Fruit fly (Drosophila melanogaster): ENCODE measurements around the gene Dpm1.

Dpm1 gene

DNA sequence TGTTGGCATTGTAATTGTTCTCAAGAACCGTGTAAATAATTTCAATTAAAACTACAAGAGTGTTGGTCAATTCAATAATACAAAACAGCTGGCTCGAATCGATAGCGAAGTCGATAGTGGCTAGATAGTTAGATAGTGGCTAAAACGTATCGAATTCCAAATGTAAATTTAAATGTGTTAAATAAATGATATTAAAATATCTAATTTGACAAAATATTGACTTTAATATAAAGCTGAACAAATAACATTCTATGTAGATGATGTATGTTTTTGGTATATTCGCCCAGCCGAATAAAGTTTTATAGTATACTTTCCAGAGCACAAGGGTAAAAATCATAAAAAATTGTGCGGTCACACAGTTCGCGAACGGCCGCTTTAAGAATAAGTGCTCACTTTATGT lies at the start of gene Dpm1, which contains the start of gene CG10137:
Dpm1 (minus strand) TSS at position 53 of the 400 bp plus-strand sequence.
CG10137 (plus strand) TSS at position 371 of the 400 bp plus-strand sequence.
- TF ChIP-seq rgr (GFP tag; optimal IDR thresholded peaks at IDR 0.05) (peak; percentile 19), foxo (GFP tag; optimal IDR thresholded peaks at IDR 0.05) (no peak), h (GFP tag; optimal IDR thresholded peaks at IDR 0.05) (peak; percentile 25), dl (GFP tag; optimal IDR thresholded peaks at IDR 0.05; ENCODE audit: insufficient read depth in 1 of 2, partially characterized antibody in 2 of 2) (no peak), Myc (optimal IDR thresholded peaks at IDR 0.05) (peak; percentile 51), GATAd (GFP tag; optimal IDR thresholded peaks at IDR 0.05) (no peak), sage (GFP tag; optimal IDR thresholded peaks at IDR 0.05) (peak; percentile 30), OdsH (GFP tag; optimal IDR thresholded peaks at IDR 0.05) (no peak), dsf (GFP tag; optimal IDR thresholded peaks at IDR 0.05; ENCODE audit: borderline replicate concordance) (no peak), Vsx2 (GFP tag; optimal IDR thresholded peaks at IDR 0.05; ENCODE audit: partially characterized antibody) (no peak), Sp1 (GFP tag; optimal IDR thresholded peaks at IDR 0.05) (no peak)

DNA sequence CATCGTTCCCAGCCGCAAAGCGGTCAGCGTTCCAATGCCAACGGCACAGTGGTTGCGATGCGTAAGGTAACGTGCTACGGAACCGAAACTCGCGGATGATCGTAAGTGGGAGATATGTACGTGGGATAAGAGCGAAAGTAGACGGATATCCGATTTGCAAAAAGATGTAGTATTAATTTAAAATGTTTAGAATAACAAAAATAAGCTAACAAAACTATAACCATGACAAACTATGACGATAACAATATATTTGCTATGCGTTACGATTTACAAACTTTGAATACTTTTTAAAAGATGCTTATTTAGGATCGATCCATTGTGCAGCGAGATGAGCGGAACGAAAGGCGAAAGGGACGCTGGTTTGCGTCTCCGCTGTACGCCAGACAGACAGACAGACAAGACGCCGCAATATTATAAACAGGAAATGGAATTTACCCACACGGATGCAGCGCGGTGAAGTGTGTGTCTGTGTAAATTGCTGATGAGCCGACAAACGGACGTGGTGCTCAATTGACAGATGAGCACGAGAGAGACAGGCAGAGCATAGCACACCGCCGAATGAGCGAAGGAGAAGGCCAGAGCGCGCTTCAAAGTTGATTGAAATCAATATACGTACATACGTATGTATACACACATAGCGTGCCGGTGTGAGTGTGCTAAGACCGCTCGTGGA lies 49.6 kb upstream of the Dpm1 start:
- no peak for TF ChIP-seq pan (optimal IDR thresholded peaks at IDR 0.05)
- peak; percentile 94 for TF ChIP-seq woc (GFP tag; optimal IDR thresholded peaks at IDR 0.05)
- TF ChIP-seq h (GFP tag; optimal IDR thresholded peaks at IDR 0.05): peak; percentile 93
- peak; percentile 23 to 95 for TF ChIP-seq foxo (GFP tag; optimal IDR thresholded peaks at IDR 0.05)
- TF ChIP-seq Jra (GFP tag; optimal IDR thresholded peaks at IDR 0.05): peak; percentile 67
- no peak for TF ChIP-seq GATAd (GFP tag; optimal IDR thresholded peaks at IDR 0.05)
- no peak for TF ChIP-seq Hr78 (GFP tag; optimal IDR thresholded peaks at IDR 0.05)
- TF ChIP-seq jim (GFP tag; optimal IDR thresholded peaks at IDR 0.05): no peak
- TF ChIP-seq Myc (optimal IDR thresholded peaks at IDR 0.05): no peak
- TF ChIP-seq psq (GFP tag; optimal IDR thresholded peaks at IDR 0.05): peak; percentile 87
- TF ChIP-seq Sp1 (GFP tag; optimal IDR thresholded peaks at IDR 0.05): peak; percentile 95
- no peak for TF ChIP-seq Vsx2 (GFP tag; optimal IDR thresholded peaks at IDR 0.05; ENCODE audit: partially characterized antibody)
- no peak for TF ChIP-seq brk (GFP tag; optimal IDR thresholded peaks at IDR 0.05)
- TF ChIP-seq tai (GFP tag; optimal IDR thresholded peaks at IDR 0.05): no peak
- TF ChIP-seq ey (GFP tag; optimal IDR thresholded peaks at IDR 0.05): peak; percentile 94
- peak; percentile 95 for TF ChIP-seq fru (GFP tag; optimal IDR thresholded peaks at IDR 0.05)
- TF ChIP-seq Hnf4 (GFP tag; optimal IDR thresholded peaks at IDR 0.05): peak; percentile 88
- peak; percentile 73 for TF ChIP-seq sage (GFP tag; optimal IDR thresholded peaks at IDR 0.05)
- peak; percentile 92 for TF ChIP-seq br (GFP tag; optimal IDR thresholded peaks at IDR 0.05)
- TF ChIP-seq Rel (GFP tag; optimal IDR thresholded peaks at IDR 0.05): no peak
- TF ChIP-seq Rel (tag; optimal IDR thresholded peaks at IDR 0.05): peak; percentile 37
- TF ChIP-seq dl (GFP tag; optimal IDR thresholded peaks at IDR 0.05; ENCODE audit: insufficient read depth in 1 of 2, partially characterized antibody in 2 of 2): peak; percentile 68 to 95
- TF ChIP-seq dmrt93B (GFP tag; optimal IDR thresholded peaks at IDR 0.05): peak; percentile 88
- peak; percentile 61 for TF ChIP-seq N (GFP tag; optimal IDR thresholded peaks at IDR 0.05)
- peak; percentile 96 for TF ChIP-seq sv (GFP tag; optimal IDR thresholded peaks at IDR 0.05)
- TF ChIP-seq Hr83 (GFP tag; optimal IDR thresholded peaks at IDR 0.05; ENCODE audit: poor library complexity, severe bottlenecking): peak; percentile 24
- peak; percentile 72 for TF ChIP-seq dsf (GFP tag; optimal IDR thresholded peaks at IDR 0.05; ENCODE audit: borderline replicate concordance)
- TF ChIP-seq lola (GFP tag; optimal IDR thresholded peaks at IDR 0.05): no peak
- TF ChIP-seq usp (GFP tag; optimal IDR thresholded peaks at IDR 0.05): no peak
- TF ChIP-seq OdsH (GFP tag; optimal IDR thresholded peaks at IDR 0.05): peak; percentile 92
- no peak for TF ChIP-seq CrebA (GFP tag; optimal IDR thresholded peaks at IDR 0.05; ENCODE audit: borderline replicate concordance)
- no peak for TF ChIP-seq Dfd (GFP tag; optimal IDR thresholded peaks at IDR 0.05)
- peak; percentile 86 for TF ChIP-seq CG9705 (GFP tag; optimal IDR thresholded peaks at IDR 0.05)
- no peak for TF ChIP-seq Abd-B (GFP tag; optimal IDR thresholded peaks at IDR 0.05)
- peak; percentile 78 for TF ChIP-seq CG32264 (GFP tag; optimal IDR thresholded peaks at IDR 0.05)
- peak; percentile 95 for TF ChIP-seq HLH106 (tag; optimal IDR thresholded peaks at IDR 0.05)
- peak; percentile 90 for TF ChIP-seq Dif (GFP tag; optimal IDR thresholded peaks at IDR 0.05; ENCODE audit: partially characterized antibody)
- TF ChIP-seq Mio (GFP tag; optimal IDR thresholded peaks at IDR 0.05): peak; percentile 26
- peak; percentile 92 for TF ChIP-seq rgr (GFP tag; optimal IDR thresholded peaks at IDR 0.05)

Data from whole organism, wandering third instar larva.